Worm (Caenorhabditis elegans): ENCODE measurements around the gene tsp-1.
A peak's percentile ranks its signal among the peaks of the same experiment; 100 is the strongest.

The tsp-1 gene

DNA sequence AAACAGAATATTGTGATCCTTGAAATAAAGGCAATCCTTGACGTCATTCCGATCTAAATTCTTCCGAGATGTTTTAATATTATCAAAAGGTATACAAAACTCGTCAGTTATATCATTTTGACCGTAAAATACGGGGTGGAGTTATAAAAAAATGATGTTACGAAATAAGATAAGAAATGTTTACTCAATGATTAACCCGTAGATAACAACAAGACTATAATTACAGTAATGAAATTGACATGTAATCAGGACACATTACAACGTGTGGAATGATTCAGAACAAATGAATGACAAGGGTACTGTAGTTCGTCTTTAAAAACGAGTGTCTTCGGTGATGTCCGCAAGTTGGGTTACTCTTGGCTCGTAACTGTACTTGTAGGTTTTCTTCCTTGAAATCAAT lies 1.4 kb downstream of the tsp-1 start, which contains the start of gene tsp-2:
TSS of gene tsp-2 (minus strand) at position 109 of the 400 bp plus-strand sequence.
- TF ChIP-seq T20F7.1 (GFP tag; optimal IDR thresholded peaks at IDR 0.05) (peak; percentile 17), lsy-2 (tag; optimal IDR thresholded peaks at IDR 0.05) (peak in 1 of 2 experiments; percentile 75), nhr-28 (tag; optimal IDR thresholded peaks at IDR 0.05) (peak; percentile 88), pqm-1 (tag; optimal IDR thresholded peaks at IDR 0.05) (peak; percentile 39), php-3 (GFP tag; IDR thresholded peaks at IDR 0.05) (peak; percentile 95), zip-2 (tag; optimal IDR thresholded peaks at IDR 0.05) (peak; percentile 6), gei-8 (GFP tag; optimal IDR thresholded peaks at IDR 0.05) (no peak), ZK337.2 (GFP tag; IDR thresholded peaks at IDR 0.05) (no peak), mdl-1 (tag; optimal IDR thresholded peaks at IDR 0.05) (no peak), unc-62 (GFP tag; optimal IDR thresholded peaks at IDR 0.05 in 1 of 2) (peak in 1 of 2 experiments; percentile 28), unc-62 (tag; optimal IDR thresholded peaks at IDR 0.05) (no peak), dmd-6 (GFP tag; IDR thresholded peaks at IDR 0.05) (peak; percentile 84), dve-1 (tag; optimal IDR thresholded peaks at IDR 0.05; ENCODE audit: insufficient read depth) (peak; percentile 76), daf-16 (GFP tag; optimal IDR thresholded peaks at IDR 0.05) (no peak), daf-16 (tag; optimal IDR thresholded peaks at IDR 0.05) (peak; percentile 73), nhr-77 (tag; optimal IDR thresholded peaks at IDR 0.05) (peak; percentile 73), hlh-11 (tag; optimal IDR thresholded peaks at IDR 0.05) (peak; percentile 54), ces-1 (GFP tag; optimal IDR thresholded peaks at IDR 0.05) (no peak)

DNA sequence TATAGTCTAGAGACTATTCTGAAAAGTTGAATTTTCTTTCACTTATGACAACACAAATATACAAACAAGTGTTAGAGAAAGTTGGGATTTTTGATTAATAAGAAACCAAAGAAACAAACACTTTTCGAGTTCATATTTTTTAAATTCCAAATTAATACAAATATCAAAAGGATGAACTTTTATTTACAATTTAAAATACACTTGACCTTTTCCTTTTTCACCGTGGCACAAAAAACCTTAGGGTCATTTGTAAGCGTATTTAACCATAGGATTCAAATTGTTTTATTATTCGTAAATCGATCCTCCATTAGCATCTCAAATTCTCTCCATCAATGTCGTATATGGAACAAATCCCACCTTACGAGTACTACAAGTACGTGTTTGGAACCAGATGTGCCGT lies 3.3 kb downstream of the tsp-1 start, which contains the start of gene C02F5.5:
TSS of gene C02F5.5 (plus strand) at position 301 of the 400 bp plus-strand sequence.
- no peak for TF ChIP-seq ces-1 (GFP tag; optimal IDR thresholded peaks at IDR 0.05)
- TF ChIP-seq skn-1 (tag; optimal IDR thresholded peaks at IDR 0.05) = no peak
- no peak for TF ChIP-seq nhr-42 (GFP tag; IDR thresholded peaks at IDR 0.05)
- no peak for TF ChIP-seq hif-1 (tag; optimal IDR thresholded peaks at IDR 0.05)
- TF ChIP-seq snpc-1.2 (GFP tag; IDR thresholded peaks at IDR 0.05) = no peak
- no peak for TF ChIP-seq egl-43 (GFP tag; IDR thresholded peaks at IDR 0.05)
- no peak for TF ChIP-seq snpc-4 (tag; optimal IDR thresholded peaks at IDR 0.05)
- TF ChIP-seq ceh-20 (GFP tag; IDR thresholded peaks at IDR 0.05) = no peak
- no peak for TF ChIP-seq vab-7 (GFP tag; IDR thresholded peaks at IDR 0.05)
- no peak for TF ChIP-seq hmg-1.1 (GFP tag; IDR thresholded peaks at IDR 0.05)
- no peak for TF ChIP-seq daf-8 (GFP tag; IDR thresholded peaks at IDR 0.05)

DNA sequence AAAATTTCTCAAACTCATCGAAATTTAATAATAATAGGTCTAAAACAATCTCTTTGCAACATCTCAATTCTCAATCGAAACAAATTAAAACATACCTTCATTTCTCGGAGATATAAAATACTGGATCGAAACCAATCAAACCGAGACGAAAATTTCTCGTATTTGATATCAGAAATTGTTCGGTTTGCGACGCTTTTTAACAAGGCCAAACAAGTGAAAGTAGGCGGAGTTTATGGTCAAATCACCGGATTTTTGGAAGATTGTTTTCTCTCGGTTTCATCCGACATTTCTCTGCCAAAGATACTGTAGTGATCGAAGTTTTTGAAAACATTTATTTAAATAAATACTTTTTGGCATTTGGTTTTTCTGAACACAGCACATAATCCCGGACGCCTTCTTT lies 3.9 kb downstream of the tsp-1 start, which contains the start of gene C02F5.14:
TSS of gene C02F5.14 (minus strand) at position 157 of the 400 bp plus-strand sequence.
- no peak for TF ChIP-seq zag-1 (tag; optimal IDR thresholded peaks at IDR 0.05)
- no peak for TF ChIP-seq mxl-3 (GFP tag; optimal IDR thresholded peaks at IDR 0.05)
- TF ChIP-seq Y75B8A.6 (GFP tag; IDR thresholded peaks at IDR 0.05) = no peak
- no peak for TF ChIP-seq pqm-1 (tag; optimal IDR thresholded peaks at IDR 0.05)
- TF ChIP-seq ama-1 (optimal IDR thresholded peaks at IDR 0.05) = no peak
- TF ChIP-seq nhr-28 (tag; optimal IDR thresholded peaks at IDR 0.05) = no peak
- no peak for TF ChIP-seq nhr-48 (tag; optimal IDR thresholded peaks at IDR 0.05)
- no peak for TF ChIP-seq rbr-2 (tag; optimal IDR thresholded peaks at IDR 0.05)
- no peak for TF ChIP-seq mes-2 (tag; optimal IDR thresholded peaks at IDR 0.05; ENCODE audit: poor library complexity, severe bottlenecking)
- TF ChIP-seq tag-97 (GFP tag; IDR thresholded peaks at IDR 0.05) = no peak

ce11 chrIII:8232634-8233033 lies 6.6 kb downstream of the tsp-1 start, which contains the start of gene henn-1:
TSS of gene henn-1 (plus strand) at chrIII:8232651.
- TF ChIP-seq mep-1 (tag; optimal IDR thresholded peaks at IDR 0.05) = peak; percentile 10
- no peak for TF ChIP-seq spr-1 (tag; optimal IDR thresholded peaks at IDR 0.05)
- TF ChIP-seq arid-1 (GFP tag; conservative IDR thresholded peaks at IDR 0.05) = 0 out of 2 replicates have a peak, but pooled peaks have one; percentile 21
- 0 out of 2 replicates have a peak, but pooled peaks have one; percentile 8 for TF ChIP-seq ctbp-1 (GFP tag; IDR thresholded peaks at IDR 0.05)
- TF ChIP-seq sdz-12 (GFP tag; optimal IDR thresholded peaks at IDR 0.05) = peak; percentile 27
- no peak for TF ChIP-seq unc-130 (GFP tag; optimal IDR thresholded peaks at IDR 0.05)
- TF ChIP-seq nhr-77 (tag; optimal IDR thresholded peaks at IDR 0.05) = no peak
- no peak for TF ChIP-seq skn-1 (tag; optimal IDR thresholded peaks at IDR 0.05)
- TF ChIP-seq lin-39 (tag; optimal IDR thresholded peaks at IDR 0.05) = peak; percentile 48
- peak; percentile 16 for TF ChIP-seq dve-1 (tag; optimal IDR thresholded peaks at IDR 0.05; ENCODE audit: insufficient read depth)
- TF ChIP-seq tag-97 (GFP tag; IDR thresholded peaks at IDR 0.05) = no peak
- TF ChIP-seq hif-1 (tag; optimal IDR thresholded peaks at IDR 0.05) = no peak
- TF ChIP-seq hlh-11 (tag; optimal IDR thresholded peaks at IDR 0.05) = peak; percentile 3
- peak in 1 of 2 experiments; percentile 56 for TF ChIP-seq unc-62 (GFP tag; optimal IDR thresholded peaks at IDR 0.05 in 1 of 2)
- TF ChIP-seq unc-62 (tag; optimal IDR thresholded peaks at IDR 0.05) = no peak
